Worm (Caenorhabditis elegans) whole organism, L3 larva: ENCODE results near the gene nep-5.
A peak's percentile ranks its signal among the peaks of the same experiment; 100 is the strongest.

Experiments
- aly-2 ChIP-seq: fragments of 150-350 bp; optimal IDR thresholded peaks from 2 replicates; lab custom pipeline; 2014; ENCODE audit warnings: missing biosample characterization, missing genetic modification characterization
- ama-1 ChIP-seq: fragments of 150-350 bp; optimal IDR thresholded peaks from 2 replicates; lab custom pipeline; 2018
- ceh-82 ChIP-seq: fragments of 150-350 bp; optimal IDR thresholded peaks from 2 replicates; lab custom pipeline; 2014; ENCODE audit warnings: missing biosample characterization, missing genetic modification characterization
- elt-1 ChIP-seq: fragments of 150-350 bp; optimal IDR thresholded peaks from 2 replicates; lab custom pipeline; 2014; ENCODE audit warnings: missing biosample characterization, missing genetic modification characterization
- fkh-10 ChIP-seq: sonication (generic microtip); optimal IDR thresholded peaks from 2 replicates; lab custom pipeline; 2017; ENCODE audit warnings: missing biosample characterization, missing genetic modification reagents, missing genetic modification characterization
- fos-1 ChIP-seq: fragments of 150-350 bp; optimal IDR thresholded peaks from 2 replicates; lab custom pipeline; 2014; ENCODE audit warnings: missing biosample characterization, missing genetic modification characterization
- mdl-1 ChIP-seq: fragments of 150-350 bp; optimal IDR thresholded peaks from 2 replicates; lab custom pipeline; 2014; ENCODE audit warnings: missing biosample characterization, missing genetic modification characterization
- nhr-237 ChIP-seq: fragments of 150-350 bp; optimal IDR thresholded peaks from 2 replicates; lab custom pipeline; 2014; ENCODE audit warnings: missing biosample characterization, missing genetic modification characterization
- nhr-25 ChIP-seq: sonication (generic microtip); optimal IDR thresholded peaks from 2 replicates; lab custom pipeline; 2017; ENCODE audit warnings: missing biosample characterization, missing genetic modification characterization
- nhr-76 ChIP-seq: fragments of 150-350 bp; sonication (generic microtip); optimal IDR thresholded peaks from 5 replicates; lab custom pipeline; 2014; ENCODE audit warnings: missing biosample characterization, missing genetic modification characterization
- pha-4 ChIP-seq: fragments of 150-350 bp; optimal IDR thresholded peaks from 2 replicates; lab custom pipeline; 2014; ENCODE audit warnings: missing biosample characterization, missing genetic modification reagents, missing genetic modification characterization
- pqm-1 ChIP-seq: fragments of 150-350 bp; optimal IDR thresholded peaks from 2 replicates; lab custom pipeline; 2017; ENCODE audit warnings: missing biosample characterization, missing genetic modification characterization, inconsistent platforms
- sea-2 ChIP-seq: fragments of 150-350 bp; sonication (generic microtip); optimal IDR thresholded peaks from 4 replicates; lab custom pipeline; 2014; ENCODE audit warnings: missing biosample characterization, missing genetic modification reagents, missing genetic modification characterization
- skn-1 ChIP-seq: fragments of 150-350 bp; optimal IDR thresholded peaks from 2 replicates; lab custom pipeline; 2014; ENCODE audit warnings: missing biosample characterization, missing genetic modification characterization

DNA sequence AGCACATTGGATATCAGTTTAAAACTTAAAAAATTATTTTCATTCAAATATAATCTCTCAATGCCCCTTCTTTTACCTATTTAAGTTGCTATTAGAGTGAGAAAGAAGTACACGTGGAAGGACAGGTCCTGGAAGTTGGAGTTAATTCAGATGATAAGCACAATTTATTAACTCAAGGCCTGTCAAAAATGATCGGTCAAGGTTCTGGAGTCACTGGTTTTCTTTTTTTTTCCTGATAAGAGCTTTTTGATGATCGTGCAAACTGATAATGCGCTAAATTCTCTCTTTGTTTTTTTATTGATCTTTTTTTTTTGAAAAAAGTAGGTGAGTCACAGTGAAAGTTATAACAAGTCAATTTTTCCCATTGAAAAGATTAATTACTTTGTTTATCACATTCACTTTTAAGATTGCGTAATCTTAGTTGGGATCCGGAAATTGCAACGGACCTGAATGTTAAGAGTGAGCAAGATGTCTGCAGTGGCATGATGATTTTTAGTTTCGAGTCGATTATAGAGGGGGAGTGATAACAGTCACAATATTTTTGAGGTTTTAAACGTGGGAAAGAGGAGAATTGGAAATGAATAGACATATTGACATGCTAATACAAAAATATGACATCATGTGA is 24.6 kb downstream of the nep-5 start:
- no peak for TF ChIP-seq fkh-10 (GFP tag; lab: Kevin White, UChicago)
- TF ChIP-seq pqm-1: peak; percentile 68
- TF ChIP-seq aly-2 (tag; lab: Kevin White, UChicago): no peak
- no peak for TF ChIP-seq nhr-25 (tag; lab: Kevin White, UChicago)
- TF ChIP-seq nhr-237: no peak
- no peak for TF ChIP-seq ama-1 (lab: Kevin White, UChicago)
- TF ChIP-seq elt-1 (tag; lab: Kevin White, UChicago): no peak
- no peak for TF ChIP-seq pha-4 (tag; lab: Kevin White, UChicago)
- no peak for TF ChIP-seq skn-1 (tag; lab: Kevin White, UChicago)
- no peak for TF ChIP-seq mdl-1 (tag; lab: Kevin White, UChicago)
- no peak for TF ChIP-seq nhr-76 (tag; lab: Kevin White, UChicago)
- TF ChIP-seq sea-2 (GFP tag; lab: Kevin White, UChicago): no peak
- TF ChIP-seq ceh-82: no peak
- TF ChIP-seq fos-1 (tag; lab: Kevin White, UChicago): no peak
